Fruit fly (Drosophila melanogaster): Measurements from ENCODE around the gene Lsp1beta.

The Lsp1beta gene

dm6 chr2L:870749-871418, 27.4 kb upstream of the Lsp1beta start (continued):
- TF ChIP-seq Awh (GFP tag; IDR thresholded peaks at IDR 0.05) (no peak), z (GFP tag; IDR thresholded peaks at IDR 0.05) (no peak), CG14014 (GFP tag; IDR thresholded peaks at IDR 0.05) (peak; percentile 64), CG17568 (GFP tag; optimal IDR thresholded peaks at IDR 0.05) (no peak), CG17186 (GFP tag; optimal IDR thresholded peaks at IDR 0.05) (peak; percentile 48), gem (tag; optimal IDR thresholded peaks at IDR 0.05) (peak; percentile 74), vnd (GFP tag; IDR thresholded peaks at IDR 0.05; ENCODE audit: partially characterized antibody) (0 out of 3 replicates have a peak, but pooled peaks have one; percentile 32), CG2712 (tag; optimal IDR thresholded peaks at IDR 0.05) (peak; percentile 55), abd-A (tag; optimal IDR thresholded peaks at IDR 0.05) (no peak), CG10543 (GFP tag; optimal IDR thresholded peaks at IDR 0.05) (peak; percentile 57), CG2120 (GFP tag; optimal IDR thresholded peaks at IDR 0.05) (peak; percentile 82), wek (GFP tag; optimal IDR thresholded peaks at IDR 0.05) (peak; percentile 21), vvl (GFP tag; IDR thresholded peaks at IDR 0.05) (peak; percentile 80), Fer3 (tag; optimal IDR thresholded peaks at IDR 0.05) (peak; percentile 48), E2f1 (GFP tag; IDR thresholded peaks at IDR 0.05) (peak; percentile 46), CG13123 (GFP tag; optimal IDR thresholded peaks at IDR 0.05) (peak; percentile 50), inv (GFP tag; IDR thresholded peaks at IDR 0.05; ENCODE audit: partially characterized antibody) (no peak), Spps (tag; optimal IDR thresholded peaks at IDR 0.05) (no peak), CG6683 (GFP tag; optimal IDR thresholded peaks at IDR 0.05) (no peak), GATAe (GFP tag; conservative IDR thresholded peaks at IDR 0.05) (no peak), CG1233 (GFP tag; optimal IDR thresholded peaks at IDR 0.05) (peak; percentile 47), CG17328 (GFP tag; IDR thresholded peaks at IDR 0.05) (peak; percentile 78), grau (tag; optimal IDR thresholded peaks at IDR 0.05) (peak; percentile 68), Xrp1 (GFP tag; IDR thresholded peaks at IDR 0.05) (peak; percentile 77), Jarid2 (GFP tag; optimal IDR thresholded peaks at IDR 0.05) (no peak), tna (GFP tag; IDR thresholded peaks at IDR 0.05; ENCODE audit: partially characterized antibody) (no peak), slbo (GFP tag; IDR thresholded peaks at IDR 0.05) (peak; percentile 79), CkIIα-i1 (GFP tag; IDR thresholded peaks at IDR 0.05) (0 out of 2 replicates have a peak, but pooled peaks have one; percentile 13), croc (GFP tag; conservative IDR thresholded peaks at IDR 0.05) (no peak), psq (GFP tag; optimal IDR thresholded peaks at IDR 0.05) (peak; percentile 40), jigr1 (GFP tag; IDR thresholded peaks at IDR 0.05) (no peak), CG14441 (GFP tag; IDR thresholded peaks at IDR 0.05) (peak; percentile 74), gce (GFP tag; IDR thresholded peaks at IDR 0.05) (peak; percentile 71; the same call in 1 of the 3 replicates), crol (GFP tag; IDR thresholded peaks at IDR 0.05) (no peak), en (GFP tag; optimal IDR thresholded peaks at IDR 0.05) (peak; percentile 57), CG7928 (GFP tag; optimal IDR thresholded peaks at IDR 0.05) (peak; percentile 95), CG9797 (GFP tag; optimal IDR thresholded peaks at IDR 0.05) (no peak), CG30431 (GFP tag; optimal IDR thresholded peaks at IDR 0.05) (peak; percentile 28), bigmax (GFP tag; optimal IDR thresholded peaks at IDR 0.05) (no peak), onecut (GFP tag; IDR thresholded peaks at IDR 0.05) (peak; percentile 79), CG6813 (GFP tag; optimal IDR thresholded peaks at IDR 0.05) (peak; percentile 61), chif (GFP tag; optimal IDR thresholded peaks at IDR 0.05) (peak; percentile 60 to 71), CG31365 (tag; optimal IDR thresholded peaks at IDR 0.05) (no peak), CG31224 (GFP tag; IDR thresholded peaks at IDR 0.05) (no peak; the same call in 1 of the 2 replicates), CrebB (tag; optimal IDR thresholded peaks at IDR 0.05) (peak; percentile 16), esg (GFP tag; conservative IDR thresholded peaks at IDR 0.05) (peak; percentile 59), CG4854 (GFP tag; optimal IDR thresholded peaks at IDR 0.05) (peak; percentile 27), CG3847 (GFP tag; IDR thresholded peaks at IDR 0.05) (peak; percentile 79), Xbp1 (GFP tag; optimal IDR thresholded peaks at IDR 0.05) (peak; percentile 76), h (optimal IDR thresholded peaks at IDR 0.05) (no peak)

Measured in whole organism, embryonic.